Worm (Caenorhabditis elegans): ENCODE results near the gene Y39A3A.4.
"Not testable (repeated sequence)": the region's sequence is repeated elsewhere in the genome, so short reads cannot be mapped to it uniquely, and the experiment has no call there.

DNA sequence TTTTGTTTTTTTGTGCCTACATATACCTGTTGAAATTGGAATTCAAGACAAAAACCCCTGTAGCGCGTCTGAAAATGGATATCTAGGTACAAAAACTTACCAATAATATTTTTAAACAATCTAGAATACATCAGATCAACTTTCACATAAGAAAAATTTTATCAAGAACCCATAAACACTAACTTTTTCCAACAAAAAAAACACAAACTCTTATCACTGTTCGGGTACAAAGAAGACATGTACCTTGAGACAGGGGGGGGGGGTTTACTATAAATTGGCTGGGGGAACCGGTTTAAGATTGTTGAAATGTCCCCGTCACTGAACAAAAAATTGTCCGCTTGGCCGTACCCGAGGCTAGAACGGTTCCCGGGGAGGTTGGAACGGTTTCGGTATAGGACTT, 6.1 kb upstream of the Y39A3A.4 start, which contains the start of gene cpt-3:
- TF ChIP-seq nhr-6 (tag; optimal IDR thresholded peaks at IDR 0.05); aly-2 (tag; optimal IDR thresholded peaks at IDR 0.05); nhr-11 (tag; optimal IDR thresholded peaks at IDR 0.05); snpc-4 (tag; optimal IDR thresholded peaks at IDR 0.05); nhr-77 (tag; optimal IDR thresholded peaks at IDR 0.05); skn-1 (tag; optimal IDR thresholded peaks at IDR 0.05); egl-27 (tag; optimal IDR thresholded peaks at IDR 0.05); ceh-82 (tag; optimal IDR thresholded peaks at IDR 0.05); sma-3 (GFP tag; optimal IDR thresholded peaks at IDR 0.05): not testable (repeated sequence)

All from whole organism, L2 larva.